Fruit fly (Drosophila melanogaster) whole organism, embryonic: Measurements from ENCODE around the gene Cfp1.
A peak's percentile ranks its signal among the peaks of the same experiment; 100 is the strongest.

Experiments used
- Atf-2 ChIP-seq: fragments of 200-800 bp; sonication (Bioruptor generic); optimal IDR thresholded peaks from 2 replicates; lab custom pipeline; 2016; ENCODE audit warnings: missing biosample characterization, missing genetic modification characterization
- CG10979 ChIP-seq: fragments of 200-800 bp; sonication (Bioruptor generic); optimal IDR thresholded peaks from 2 replicates; lab custom pipeline; 2018; ENCODE audit warnings: missing biosample characterization, mild to moderate bottlenecking, missing genetic modification characterization, moderate library complexity
- CG1233 ChIP-seq: fragments of 200-800 bp; sonication (Bioruptor generic); optimal IDR thresholded peaks from 4 replicates; lab custom pipeline; 2018; ENCODE audit warnings: missing biosample characterization, mild to moderate bottlenecking, missing genetic modification characterization
- CG12391 ChIP-seq: fragments of 200-800 bp; sonication (Bioruptor generic); optimal IDR thresholded peaks from 3 replicates; lab custom pipeline; 2018; ENCODE audit warnings: missing biosample characterization, mild to moderate bottlenecking, missing genetic modification characterization, moderate library complexity
- CG12659 ChIP-seq: fragments of 200-800 bp; sonication (Bioruptor generic); optimal IDR thresholded peaks from 3 replicates; lab custom pipeline; 2017; ENCODE audit warnings: mild to moderate bottlenecking, missing biosample characterization, missing genetic modification reagents, missing genetic modification characterization
- CG17568 ChIP-seq: fragments of 200-800 bp; sonication (Bioruptor generic); optimal IDR thresholded peaks from 2 replicates; lab custom pipeline; 2018; ENCODE audit warnings: missing biosample characterization, mild to moderate bottlenecking, missing genetic modification characterization, moderate library complexity
- CG18764 ChIP-seq: fragments of 200-800 bp; sonication (Bioruptor generic); optimal IDR thresholded peaks from 3 replicates; lab custom pipeline; 2016; ENCODE audit warnings: missing biosample characterization, missing genetic modification characterization
- CG2129 ChIP-seq: fragments of 200-800 bp; sonication (Bioruptor generic); IDR thresholded peaks from 2 replicates; pipeline ENCODE4 v1.3.6; 2022; ENCODE audit warnings: missing biosample characterization, missing genetic modification characterization; ENCODE audit not compliant: partially characterized antibody
- CG30431 ChIP-seq: fragments of 200-800 bp; sonication (Bioruptor generic); optimal IDR thresholded peaks from 2 replicates; lab custom pipeline; 2017; ENCODE audit warnings: missing biosample characterization, missing genetic modification characterization
- CG3065 ChIP-seq: fragments of 200-800 bp; sonication (Bioruptor generic); optimal IDR thresholded peaks from 2 replicates; lab custom pipeline; 2016; ENCODE audit warnings: missing biosample characterization, missing genetic modification characterization
- CG34376 ChIP-seq: fragments of 200-800 bp; sonication (Bioruptor generic); optimal IDR thresholded peaks from 2 replicates; lab custom pipeline; 2018; ENCODE audit warnings: missing biosample characterization, mild to moderate bottlenecking, missing genetic modification characterization
- CG5953 ChIP-seq: fragments of 200-800 bp; sonication (Bioruptor generic); IDR thresholded peaks from 2 replicates; pipeline ENCODE4 v1.3.6; 2022; ENCODE audit warnings: missing biosample characterization, missing genetic modification characterization
- CG7556 ChIP-seq: fragments of 200-800 bp; sonication (Bioruptor generic); optimal IDR thresholded peaks from 2 replicates; lab custom pipeline; 2017; ENCODE audit warnings: missing biosample characterization, mild to moderate bottlenecking, missing genetic modification characterization
- CG7786 ChIP-seq: fragments of 200-800 bp; sonication (Bioruptor generic); optimal IDR thresholded peaks from 2 replicates; lab custom pipeline; 2016; ENCODE audit warnings: missing biosample characterization, missing genetic modification characterization
- CG7839 ChIP-seq: fragments of 200-800 bp; sonication (Bioruptor generic); optimal IDR thresholded peaks from 3 replicates; lab custom pipeline; 2018; ENCODE audit warnings: missing biosample characterization, mild to moderate bottlenecking, missing genetic modification characterization, moderate library complexity
- CG8765 ChIP-seq: fragments of 200-800 bp; sonication (Bioruptor generic); IDR thresholded peaks from 2 replicates; pipeline ENCODE4 v1.3.6; 2022; ENCODE audit warnings: missing biosample characterization, missing genetic modification characterization
- CG8924 ChIP-seq: fragments of 200-800 bp; optimal IDR thresholded peaks from 3 replicates; lab custom pipeline; 2019; ENCODE audit warnings: missing biosample characterization, mild to moderate bottlenecking, missing genetic modification characterization, moderate library complexity
- CG9727 ChIP-seq: fragments of 200-800 bp; sonication (Bioruptor generic); optimal IDR thresholded peaks from 3 replicates; lab custom pipeline; 2017; ENCODE audit warnings: missing biosample characterization, mild to moderate bottlenecking, missing genetic modification characterization
- Camta ChIP-seq: fragments of 200-800 bp; sonication (Bioruptor generic); optimal IDR thresholded peaks from 2 replicates; lab custom pipeline; 2016; ENCODE audit warnings: missing biosample characterization, missing genetic modification characterization
- Dp ChIP-seq: fragments of 200-800 bp; sonication (Bioruptor generic); optimal IDR thresholded peaks from 2 replicates; lab custom pipeline; 2018; ENCODE audit warnings: missing biosample characterization, mild to moderate bottlenecking, missing genetic modification characterization, moderate library complexity
- Eip74EF ChIP-seq, 2 experiments: fragments of 200-800 bp in 1 of 2; fragments of >200 bp in 1 of 2; sonication (Bioruptor generic) in 1 of 2; optimal IDR thresholded peaks; 2 replicates each; lab custom pipeline; 2017 to 2019; ENCODE audit warnings: missing biosample characterization in 2 of 2, missing genetic modification characterization in 2 of 2, mild to moderate bottlenecking in 1 of 2, moderate library complexity in 1 of 2
- Ets65A ChIP-seq: fragments of 200-800 bp; sonication (Bioruptor generic); peaks from one replicate; lab custom pipeline; 2016; ENCODE audit warnings: missing biosample characterization, missing genetic modification characterization
- Ets97D ChIP-seq: fragments of 200-800 bp; sonication (Bioruptor generic); optimal IDR thresholded peaks from 3 replicates; lab custom pipeline; 2016; ENCODE audit warnings: missing biosample characterization, missing genetic modification characterization
- Fer2 ChIP-seq: fragments of 200-800 bp; sonication (Bioruptor generic); optimal IDR thresholded peaks from 2 replicates; lab custom pipeline; 2018; ENCODE audit warnings: missing biosample characterization, mild to moderate bottlenecking, missing genetic modification characterization, moderate library complexity
- MESR4 ChIP-seq: fragments of 200-800 bp; sonication (Bioruptor generic); optimal IDR thresholded peaks from 2 replicates; lab custom pipeline; 2018; ENCODE audit warnings: missing biosample characterization, mild to moderate bottlenecking, missing genetic modification characterization, moderate library complexity
- Med ChIP-seq: fragments of 200-800 bp; sonication (Bioruptor generic); peaks from one replicate; lab custom pipeline; 2016; ENCODE audit warnings: missing biosample characterization, missing genetic modification characterization, mild to moderate bottlenecking, inconsistent platforms, moderate library complexity
- Oli ChIP-seq: fragments of 200-800 bp; sonication (Bioruptor generic); optimal IDR thresholded peaks from 2 replicates; lab custom pipeline; 2018; ENCODE audit warnings: missing biosample characterization, mild to moderate bottlenecking, missing genetic modification characterization, moderate library complexity
- Optix ChIP-seq: fragments of 200-800 bp; sonication (Bioruptor generic); IDR thresholded peaks from 3 replicates; pipeline ENCODE4 v1.3.6; 2022; ENCODE audit warnings: missing biosample characterization, missing genetic modification characterization
- Ptx1 ChIP-seq: fragments of 200-800 bp; sonication (Bioruptor generic); IDR thresholded peaks from 2 replicates; pipeline ENCODE4 v1.3.6; 2022; ENCODE audit warnings: missing biosample characterization, missing genetic modification characterization
- Sox102F ChIP-seq: fragments of 200-800 bp; sonication (Bioruptor generic); optimal IDR thresholded peaks from 2 replicates; lab custom pipeline; 2018; ENCODE audit warnings: missing biosample characterization, mild to moderate bottlenecking, missing genetic modification characterization, moderate library complexity
- ase ChIP-seq: fragments of 200-800 bp; sonication (Bioruptor generic); IDR thresholded peaks from 3 replicates; pipeline ENCODE4 v1.3.6; 2022; ENCODE audit warnings: missing biosample characterization, missing genetic modification characterization
- btn ChIP-seq: fragments of 200-800 bp; sonication (Bioruptor generic); optimal IDR thresholded peaks from 2 replicates; lab custom pipeline; 2016; ENCODE audit warnings: missing biosample characterization, missing genetic modification characterization
- dpn ChIP-seq, 2 experiments: fragments of 200-800 bp; sonication (Bioruptor generic); optimal IDR thresholded peaks; 3 replicates each; lab custom pipeline; 2016; ENCODE audit warnings: missing biosample characterization in 2 of 2, missing genetic modification characterization in 2 of 2
- ewg ChIP-seq: fragments of 200-800 bp; sonication (Bioruptor generic); optimal IDR thresholded peaks from 3 replicates; lab custom pipeline; 2017; ENCODE audit warnings: mild to moderate bottlenecking, missing biosample characterization, missing genetic modification reagents, missing genetic modification characterization
- gce ChIP-seq: fragments of 200-800 bp; sonication (Bioruptor generic); IDR thresholded peaks from 3 replicates; pipeline ENCODE4 v1.3.6; 2022; ENCODE audit warnings: missing biosample characterization, missing genetic modification characterization
- gcm ChIP-seq: fragments of 200-800 bp; sonication (Bioruptor generic); optimal IDR thresholded peaks from 2 replicates; lab custom pipeline; 2019; ENCODE audit warnings: missing biosample characterization, mild to moderate bottlenecking, missing genetic modification characterization, moderate library complexity
- hkb ChIP-seq, 2 experiments: fragments of 200-800 bp in 1 of 2; fragments of >200 bp in 1 of 2; sonication (Bioruptor generic) in 1 of 2; IDR thresholded peaks in 1 of 2; optimal IDR thresholded peaks in 1 of 2; 2 replicates each; pipeline versions ENCODE4 v1.3.6 to Lab custom; 2017 to 2022; ENCODE audit warnings: missing biosample characterization in 1 of 2, missing genetic modification characterization in 1 of 2
- lola ChIP-seq, 3 experiments: fragments of >200 bp in 2 of 3; fragments of 200-800 bp in 1 of 3; sonication (Bioruptor generic) in 1 of 3; optimal IDR thresholded peaks; 2 replicates each; lab custom pipeline; 2017 to 2019; ENCODE audit warnings: missing biosample characterization in 3 of 3, missing genetic modification characterization in 3 of 3, mild to moderate bottlenecking in 1 of 3, moderate library complexity in 1 of 3
- nom ChIP-seq: fragments of 200-800 bp; sonication (Bioruptor generic); optimal IDR thresholded peaks from 2 replicates; lab custom pipeline; 2017; ENCODE audit warnings: missing biosample characterization, missing genetic modification characterization, mild to moderate bottlenecking, moderate library complexity, missing genetic modification reagents
- org-1 ChIP-seq: fragments of 200-800 bp; sonication (Bioruptor generic); optimal IDR thresholded peaks from 2 replicates; lab custom pipeline; 2017; ENCODE audit warnings: missing biosample characterization, missing genetic modification characterization
- phol ChIP-seq: fragments of 200-800 bp; sonication (Bioruptor generic); optimal IDR thresholded peaks from 3 replicates; lab custom pipeline; 2018; ENCODE audit warnings: missing biosample characterization, mild to moderate bottlenecking, missing genetic modification characterization, moderate library complexity
- rib ChIP-seq: fragments of 200-800 bp; sonication (Bioruptor generic); IDR thresholded peaks from 2 replicates; pipeline ENCODE4 v1.3.6; 2022; ENCODE audit warnings: missing biosample characterization, missing genetic modification characterization
- sisA ChIP-seq: fragments of 200-800 bp; sonication (Bioruptor generic); IDR thresholded peaks from 2 replicates; pipeline ENCODE4 v1.3.6; 2022; ENCODE audit warnings: missing biosample characterization, missing genetic modification characterization
- slbo ChIP-seq: fragments of 200-800 bp; sonication (Bioruptor generic); IDR thresholded peaks from 2 replicates; pipeline ENCODE4 v1.3.6; 2022; ENCODE audit warnings: missing biosample characterization, missing genetic modification characterization
- zfh1 ChIP-seq: fragments of 200-800 bp; sonication (Bioruptor generic); IDR thresholded peaks from 3 replicates; pipeline ENCODE4 v1.3.6; 2022; ENCODE audit warnings: missing biosample characterization, missing genetic modification characterization

The Cfp1 gene

dm6 chrX:9252051-9252708 is 20.6 kb downstream of the Cfp1 start (continued):
- TF ChIP-seq CG34376 (no peak), Atf-2 (GFP tag; lab: Kevin White, UChicago) (no peak), Ets65A (GFP tag; lab: Kevin White, UChicago) (peak; percentile 88), CG18764 (GFP tag; lab: Kevin White, UChicago) (no peak), nom (GFP tag; lab: Kevin White, UChicago) (peak; percentile 54), MESR4 (no peak)

dm6 chrX:9251212-9251877 is 21.4 kb downstream of the Cfp1 start:
- TF ChIP-seq CG5953 (GFP tag; lab: Robert Waterston, UW): no peak
- no peak for TF ChIP-seq Fer2 (tag; lab: Kevin White, UChicago)
- peak; percentile 2 for TF ChIP-seq CG9727 (GFP tag; lab: Kevin White, UChicago)
- TF ChIP-seq gce (GFP tag; lab: Robert Waterston, UW): no peak
- TF ChIP-seq Dp (GFP tag; lab: Kevin White, UChicago): no peak
- TF ChIP-seq CG7556 (GFP tag; lab: Kevin White, UChicago): peak; percentile 4
- TF ChIP-seq CG12391: peak; percentile 40
- TF ChIP-seq CG7839: peak; percentile 3
- TF ChIP-seq Optix (GFP tag; lab: Robert Waterston, UW): peak; percentile 37; the same call in 1 of the 3 replicates
- TF ChIP-seq CG8765 (GFP tag; lab: Robert Waterston, UW): no peak
- no peak for TF ChIP-seq rib
- peak; percentile 51 for TF ChIP-seq slbo
- peak in 1 of 3 experiments; percentile 5 for TF ChIP-seq lola (GFP tag; optimal IDR thresholded peaks at IDR 0.05; lab: Kevin White, UChicago)
- TF ChIP-seq phol: peak; percentile 15
- TF ChIP-seq CG30431 (GFP tag; lab: Kevin White, UChicago): no peak
- TF ChIP-seq gcm (GFP tag; lab: Kevin White, UChicago): no peak
- no peak for TF ChIP-seq ewg (GFP tag; lab: Kevin White, UChicago)
- peak; percentile 85 for TF ChIP-seq Med (GFP tag; lab: Kevin White, UChicago)
- peak; percentile 31 for TF ChIP-seq Oli (tag; lab: Kevin White, UChicago)
- TF ChIP-seq org-1 (GFP tag; lab: Kevin White, UChicago): peak; percentile 0
- peak; percentile 34 for TF ChIP-seq CG10979 (tag; lab: Kevin White, UChicago)
- TF ChIP-seq CG3065 (GFP tag; lab: Kevin White, UChicago): no peak
- peak; percentile 28; the same call in 1 of the 2 replicates for TF ChIP-seq Ptx1 (GFP tag; lab: Robert Waterston, UW)
- 0 out of 2 replicates have a peak, but pooled peaks have one; percentile 26 for TF ChIP-seq sisA (GFP tag; lab: Robert Waterston, UW)
- no peak for TF ChIP-seq CG2129 (GFP tag; lab: Robert Waterston, UW)
- peak; percentile 43 for TF ChIP-seq Sox102F (GFP tag; lab: Kevin White, UChicago)
- TF ChIP-seq nom (GFP tag; lab: Kevin White, UChicago): peak; percentile 44
- peak; percentile 55; the same call in 2 of the 3 replicates for TF ChIP-seq zfh1 (GFP tag; lab: Robert Waterston, UW)
- no peak for TF ChIP-seq CG17568
- peak; percentile 12 for TF ChIP-seq CG12659 (GFP tag; lab: Kevin White, UChicago)
- TF ChIP-seq hkb (optimal IDR thresholded peaks at IDR 0.05; lab: Kevin White, UChicago): no peak
- 0 out of 2 replicates have a peak, but pooled peaks have one; percentile 36 for TF ChIP-seq hkb (GFP tag; IDR thresholded peaks at IDR 0.05; lab: Robert Waterston, UW)
- TF ChIP-seq dpn (GFP tag; optimal IDR thresholded peaks at IDR 0.05; lab: Kevin White, UChicago): peak in 1 of 2 experiments; percentile 24
- peak; percentile 7 for TF ChIP-seq CG1233
- no peak for TF ChIP-seq CG8924 (tag; lab: Kevin White, UChicago)
- TF ChIP-seq ase (GFP tag; lab: Robert Waterston, UW): 0 out of 3 replicates have a peak, but pooled peaks have one; percentile 41
- peak; percentile 7 for TF ChIP-seq Camta (GFP tag; lab: Kevin White, UChicago)
- TF ChIP-seq btn: peak; percentile 27
- peak in 1 of 2 experiments; percentile 93 for TF ChIP-seq Eip74EF (GFP tag; optimal IDR thresholded peaks at IDR 0.05; lab: Kevin White, UChicago)
- no peak for TF ChIP-seq CG7786 (GFP tag; lab: Kevin White, UChicago)
- TF ChIP-seq Ets97D (GFP tag; lab: Kevin White, UChicago): no peak
